Fruit fly (Drosophila melanogaster): ENCODE results near the gene CG3632.

The CG3632 gene

DNA sequence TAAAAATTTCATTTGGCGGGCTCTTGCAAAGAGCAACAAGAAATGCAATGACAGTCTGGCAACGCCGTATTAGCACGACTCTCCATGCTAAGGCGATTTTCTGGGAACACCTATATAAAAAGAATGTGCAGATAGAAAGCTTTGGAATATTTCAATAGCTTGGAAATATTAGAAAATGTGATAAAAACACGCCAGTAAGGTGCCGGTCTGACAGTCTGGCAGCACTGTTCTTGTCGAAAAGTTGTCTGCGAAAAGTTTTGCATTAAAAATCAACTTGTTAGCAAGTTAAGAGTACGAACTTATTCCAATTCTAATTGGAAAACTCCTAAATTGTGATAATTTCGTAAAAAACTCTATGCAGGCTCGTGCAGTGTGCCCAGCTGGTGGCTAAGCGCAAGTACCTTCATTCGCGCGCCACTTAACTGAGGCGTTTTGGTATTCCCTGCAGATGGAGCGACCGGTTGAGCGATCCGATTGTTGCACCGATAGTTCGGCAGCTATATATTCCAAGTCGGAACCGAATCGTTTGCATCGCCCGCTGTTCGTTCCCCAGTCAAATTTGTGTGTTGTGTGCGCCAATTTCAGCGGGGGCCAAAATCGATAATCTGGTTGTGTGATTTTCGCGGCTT is 18.5 kb upstream of the CG3632 start, which contains the start of gene eas:
eas (plus strand) TSS at position 451 of the 629 bp plus-strand sequence.
- TF ChIP-seq Gug (GFP tag; IDR thresholded peaks at IDR 0.05) (no peak), Eip78C (GFP tag) (peak; percentile 55), vri (GFP tag; optimal IDR thresholded peaks at IDR 0.05) (no peak), salr (GFP tag; optimal IDR thresholded peaks at IDR 0.05) (peak in 1 of 2 experiments; percentile 7), acj6 (GFP tag; optimal IDR thresholded peaks at IDR 0.05) (peak; percentile 27), Hr4 (GFP tag; optimal IDR thresholded peaks at IDR 0.05) (no peak), CG11902 (GFP tag; optimal IDR thresholded peaks at IDR 0.05) (no peak), Met (GFP tag; optimal IDR thresholded peaks at IDR 0.05) (no peak), lz (GFP tag; optimal IDR thresholded peaks at IDR 0.05) (peak; percentile 16), ss (GFP tag; optimal IDR thresholded peaks at IDR 0.05) (no peak), CG6163 (GFP tag; IDR thresholded peaks at IDR 0.05) (0 out of 3 replicates have a peak, but pooled peaks have one; percentile 7), CG31627 (GFP tag; optimal IDR thresholded peaks at IDR 0.05) (peak; percentile 16), Lpt (GFP tag; optimal IDR thresholded peaks at IDR 0.05) (no peak), Hr39 (GFP tag; optimal IDR thresholded peaks at IDR 0.05) (peak; percentile 36), esn (GFP tag; optimal IDR thresholded peaks at IDR 0.05) (peak; percentile 31), CG11294 (GFP tag; IDR thresholded peaks at IDR 0.05) (no peak)

DNA sequence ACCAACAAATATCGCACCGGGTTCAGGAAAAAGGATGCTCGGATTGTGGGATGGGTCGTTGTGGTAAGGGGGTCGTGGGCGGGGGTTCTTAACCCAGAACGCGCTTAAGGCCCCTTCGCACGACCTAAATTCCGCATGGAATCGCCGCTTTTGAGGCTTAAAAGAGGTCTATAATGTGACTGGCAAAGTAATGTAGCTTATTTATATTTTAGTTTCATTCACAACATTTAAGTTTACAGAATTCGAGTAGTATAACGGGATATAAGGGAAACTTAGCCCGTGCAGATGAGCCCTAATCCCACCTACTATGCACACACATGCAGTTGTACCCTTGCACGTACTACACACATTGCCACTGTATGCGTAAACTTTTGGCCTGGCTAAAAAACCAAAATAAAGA is 17.7 kb upstream of the CG3632 start:
- peak; percentile 90 for TF ChIP-seq Eip78C (GFP tag)
- TF ChIP-seq Eip93F (GFP tag; optimal IDR thresholded peaks at IDR 0.05): peak; percentile 73
- peak; percentile 88 for TF ChIP-seq CG10669 (GFP tag; optimal IDR thresholded peaks at IDR 0.05)
- TF ChIP-seq CG7368 (GFP tag; optimal IDR thresholded peaks at IDR 0.05): peak; percentile 75
- TF ChIP-seq CG6854 (GFP tag; optimal IDR thresholded peaks at IDR 0.05): peak; percentile 88
- TF ChIP-seq CG3032 (tag; optimal IDR thresholded peaks at IDR 0.05): peak; percentile 87
- TF ChIP-seq Sox102F (GFP tag; optimal IDR thresholded peaks at IDR 0.05): peak; percentile 87
- TF ChIP-seq CG11294 (GFP tag; IDR thresholded peaks at IDR 0.05): peak; percentile 70; the same call in 1 of the 2 replicates
- peak; percentile 92 for TF ChIP-seq CG1621 (tag; optimal IDR thresholded peaks at IDR 0.05)
- no peak for TF ChIP-seq Hr38 (GFP tag; optimal IDR thresholded peaks at IDR 0.05)
- peak; percentile 77 for TF ChIP-seq CG31627 (GFP tag; optimal IDR thresholded peaks at IDR 0.05)
- TF ChIP-seq CG32006 (GFP tag; optimal IDR thresholded peaks at IDR 0.05): peak; percentile 78
- TF ChIP-seq CG6163 (GFP tag; IDR thresholded peaks at IDR 0.05): peak; percentile 93
- peak; percentile 49 for TF ChIP-seq Hr4 (GFP tag; optimal IDR thresholded peaks at IDR 0.05)
- peak; percentile 83 for TF ChIP-seq CG6276 (GFP tag; optimal IDR thresholded peaks at IDR 0.05)
- peak; percentile 83 for TF ChIP-seq spab (GFP tag; optimal IDR thresholded peaks at IDR 0.05)
- peak; percentile 89 for TF ChIP-seq fd59A (GFP tag; optimal IDR thresholded peaks at IDR 0.05)
- peak; percentile 79 for TF ChIP-seq pdm3 (GFP tag; optimal IDR thresholded peaks at IDR 0.05)
- peak; percentile 79 for TF ChIP-seq net (GFP tag; optimal IDR thresholded peaks at IDR 0.05)
- TF ChIP-seq Hr39 (GFP tag; optimal IDR thresholded peaks at IDR 0.05): peak; percentile 80
- TF ChIP-seq ss (GFP tag; optimal IDR thresholded peaks at IDR 0.05): peak; percentile 90 to 91
- TF ChIP-seq vri (GFP tag; optimal IDR thresholded peaks at IDR 0.05): peak; percentile 80
- TF ChIP-seq Gug (GFP tag; IDR thresholded peaks at IDR 0.05): peak; percentile 71
- TF ChIP-seq CG11762 (GFP tag; optimal IDR thresholded peaks at IDR 0.05; ENCODE audit: insufficient read depth): peak; percentile 75
- peak; percentile 86 for TF ChIP-seq Ets96B (tag; optimal IDR thresholded peaks at IDR 0.05)
- TF ChIP-seq Lpt (GFP tag; optimal IDR thresholded peaks at IDR 0.05): peak; percentile 71
- peak; percentile 82 for TF ChIP-seq CG16779 (tag; optimal IDR thresholded peaks at IDR 0.05)
- TF ChIP-seq CG8119 (GFP tag; IDR thresholded peaks at IDR 0.05): peak; percentile 90
- TF ChIP-seq svp (GFP tag): peak; percentile 73
- peak; percentile 85 for TF ChIP-seq CG3919 (GFP tag; optimal IDR thresholded peaks at IDR 0.05)
- TF ChIP-seq Met (GFP tag; optimal IDR thresholded peaks at IDR 0.05): peak; percentile 87
- TF ChIP-seq CG15336 (GFP tag; IDR thresholded peaks at IDR 0.05): peak; percentile 94
- TF ChIP-seq fkh (GFP tag; optimal IDR thresholded peaks at IDR 0.05): no peak
- TF ChIP-seq achi (GFP tag; optimal IDR thresholded peaks at IDR 0.05): peak; percentile 85
- peak; percentile 68 for TF ChIP-seq CG8319 (GFP tag; optimal IDR thresholded peaks at IDR 0.05)
- peak; percentile 65 for TF ChIP-seq cyc (GFP tag; optimal IDR thresholded peaks at IDR 0.05)
- peak; percentile 79 for TF ChIP-seq esn (GFP tag; optimal IDR thresholded peaks at IDR 0.05)
- peak; percentile 79 for TF ChIP-seq OdsH (GFP tag; optimal IDR thresholded peaks at IDR 0.05)
- TF ChIP-seq CG10631 (GFP tag; optimal IDR thresholded peaks at IDR 0.05): peak; percentile 75
- peak; percentile 86 for TF ChIP-seq dsx (GFP tag; optimal IDR thresholded peaks at IDR 0.05; ENCODE audit: poor library complexity, severe bottlenecking)
- peak; percentile 86 for TF ChIP-seq CG34406 (GFP tag; optimal IDR thresholded peaks at IDR 0.05)
- peak; percentile 50 to 80 for TF ChIP-seq salr (GFP tag; optimal IDR thresholded peaks at IDR 0.05)
- TF ChIP-seq Eip75B (GFP tag; optimal IDR thresholded peaks at IDR 0.05): peak; percentile 78
- TF ChIP-seq acj6 (GFP tag; optimal IDR thresholded peaks at IDR 0.05): peak; percentile 80

Measured in whole organism, prepupa.